4 worm cellular contexts compared by ENCODE assay signal in the genomic region with DNA sequence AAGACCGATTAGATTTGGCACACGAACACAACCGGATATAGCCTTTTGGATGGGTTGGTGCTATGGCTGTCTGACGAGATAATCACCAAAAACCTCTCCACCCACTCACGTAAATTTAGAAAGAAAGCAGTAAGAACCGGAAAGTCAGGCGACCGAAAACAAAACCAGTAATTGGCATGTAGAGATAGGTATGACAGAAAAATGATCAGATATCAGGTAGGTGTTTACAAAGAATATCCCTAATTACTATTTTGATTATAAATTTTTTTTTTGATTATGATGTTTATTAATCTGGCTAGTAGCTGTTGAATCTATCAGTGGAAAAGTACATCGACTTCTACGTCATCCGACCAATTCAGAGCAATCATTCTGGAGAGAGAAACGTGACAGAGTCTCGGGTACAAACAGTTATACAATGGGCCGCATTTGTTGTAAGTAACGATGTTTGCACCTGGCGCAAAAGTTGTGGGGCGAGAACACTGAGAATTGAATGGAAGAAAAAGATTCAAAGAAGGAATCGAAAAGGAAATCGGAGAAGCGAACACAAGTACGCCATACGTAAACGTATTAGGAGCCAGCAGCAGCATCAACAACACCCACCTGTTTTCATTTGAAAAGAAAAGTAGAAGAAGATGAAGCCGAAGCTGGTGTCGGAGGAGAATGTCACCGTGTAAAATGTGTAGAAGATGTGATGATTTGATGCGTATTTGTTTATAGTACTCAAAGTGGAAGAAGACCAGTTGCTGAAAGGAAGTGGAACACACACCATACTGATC.
A peak's percentile ranks its signal among the peaks of the same experiment; 100 is the strongest.
TF ChIP-seq lines count a peak whose summit lies in the region.

No protein-coding gene starts in this region.

TF ChIP-seq in whole organism, L1 larva, 84 proteins besides CTCF, POLR2A, EP300 and RAD21 (continued from another document and continues in another):
- TF ChIP-seq lin-15B (tag; optimal IDR thresholded peaks at IDR 0.05; lab: Kevin White, UChicago), result no peak
- TF ChIP-seq sptf-1 (tag; optimal IDR thresholded peaks at IDR 0.05; lab: Kevin White, UChicago), result no peak
- peak; percentile 54 for TF ChIP-seq mep-1 (tag; optimal IDR thresholded peaks at IDR 0.05; lab: Kevin White, UChicago)
- no peak for TF ChIP-seq dpl-1 (GFP tag; optimal IDR thresholded peaks at IDR 0.05; lab: Kevin White, UChicago)
- TF ChIP-seq zag-1 (tag; optimal IDR thresholded peaks at IDR 0.05; lab: Kevin White, UChicago), result no peak
- TF ChIP-seq snpc-4 (tag; optimal IDR thresholded peaks at IDR 0.05; lab: Kevin White, UChicago), result no peak
- TF ChIP-seq C34B4.2 (tag; optimal IDR thresholded peaks at IDR 0.05; lab: Kevin White, UChicago), result no peak
- TF ChIP-seq ceh-63 (GFP tag; optimal IDR thresholded peaks at IDR 0.05; lab: Kevin White, UChicago), result no peak
- TF ChIP-seq F16B12.6 (tag; optimal IDR thresholded peaks at IDR 0.05; lab: Kevin White, UChicago), result no peak
- peak; percentile 9 for TF ChIP-seq elt-2 (tag; optimal IDR thresholded peaks at IDR 0.05; lab: Kevin White, UChicago)
- no peak for TF ChIP-seq Y116A8C.19 (tag; optimal IDR thresholded peaks at IDR 0.05; lab: Kevin White, UChicago; ENCODE audit: borderline replicate concordance)
- TF ChIP-seq skn-1 (tag; optimal IDR thresholded peaks at IDR 0.05; lab: Kevin White, UChicago), result peak; percentile 5
- no peak for TF ChIP-seq isw-1 (GFP tag; IDR thresholded peaks at IDR 0.05; lab: Robert Waterston, UW)
- no peak for TF ChIP-seq nhr-76 (tag; optimal IDR thresholded peaks at IDR 0.05; lab: Kevin White, UChicago)
- no peak for TF ChIP-seq irx-1 (tag; optimal IDR thresholded peaks at IDR 0.05; lab: Kevin White, UChicago)
- TF ChIP-seq nhr-237 (tag; optimal IDR thresholded peaks at IDR 0.05; lab: Kevin White, UChicago), result no peak
- peak; percentile 58 for TF ChIP-seq nhr-71 (tag; optimal IDR thresholded peaks at IDR 0.05; lab: Kevin White, UChicago)
- TF ChIP-seq blmp-1 (tag; optimal IDR thresholded peaks at IDR 0.05; lab: Kevin White, UChicago), result peak; percentile 28
- TF ChIP-seq hlh-17 (GFP tag; optimal IDR thresholded peaks at IDR 0.05; lab: Kevin White, UChicago; ENCODE audit: borderline replicate concordance), result no peak
- TF ChIP-seq xbp-1 (tag; optimal IDR thresholded peaks at IDR 0.05; lab: Kevin White, UChicago), result peak; percentile 5
- TF ChIP-seq swsn-7 (tag; optimal IDR thresholded peaks at IDR 0.05; lab: Kevin White, UChicago), result peak; percentile 23
- no peak for TF ChIP-seq C16A3.4 (tag; optimal IDR thresholded peaks at IDR 0.05; lab: Kevin White, UChicago)
- TF ChIP-seq unc-62 (GFP tag; optimal IDR thresholded peaks at IDR 0.05; lab: Kevin White, UChicago), result no peak
- no peak for TF ChIP-seq sox-4 (tag; optimal IDR thresholded peaks at IDR 0.05; lab: Kevin White, UChicago)
- no peak for TF ChIP-seq tbx-2 (tag; optimal IDR thresholded peaks at IDR 0.05; lab: Kevin White, UChicago)
- TF ChIP-seq nhr-19 (GFP tag; conservative IDR thresholded peaks at IDR 0.05; lab: Robert Waterston, UW), result 0 out of 2 replicates have a peak, but pooled peaks have one; percentile 19
- peak; percentile 12 for TF ChIP-seq lin-39 (tag; optimal IDR thresholded peaks at IDR 0.05; lab: Kevin White, UChicago)
- TF ChIP-seq unc-98 (GFP tag; IDR thresholded peaks at IDR 0.05; lab: Robert Waterston, UW), result no peak
- no peak for TF ChIP-seq mef-2 (tag; optimal IDR thresholded peaks at IDR 0.05; lab: Kevin White, UChicago)
- peak; percentile 14 to 26 for TF ChIP-seq lsy-2 (tag; optimal IDR thresholded peaks at IDR 0.05; lab: Kevin White, UChicago)
- TF ChIP-seq fos-1 (tag; optimal IDR thresholded peaks at IDR 0.05; lab: Kevin White, UChicago), result no peak

TF ChIP-seq in whole organism, L3 larva, 47 proteins besides CTCF, POLR2A, EP300 and RAD21 (continued from another document):
- peak; percentile 37 for TF ChIP-seq nhr-25 (tag; optimal IDR thresholded peaks at IDR 0.05; lab: Kevin White, UChicago)
- no peak for TF ChIP-seq skn-1 (tag; optimal IDR thresholded peaks at IDR 0.05; lab: Kevin White, UChicago)
- no peak for TF ChIP-seq zag-1 (tag; optimal IDR thresholded peaks at IDR 0.05; lab: Kevin White, UChicago)
- TF ChIP-seq elt-3 (tag; optimal IDR thresholded peaks at IDR 0.05; lab: Kevin White, UChicago), result peak in 1 of 3 experiments; percentile 40
- no peak for TF ChIP-seq nhr-12 (tag; optimal IDR thresholded peaks at IDR 0.05; lab: Kevin White, UChicago)
- no peak for TF ChIP-seq ceh-9 (tag; optimal IDR thresholded peaks at IDR 0.05; lab: Kevin White, UChicago)
- TF ChIP-seq nhr-76 (tag; optimal IDR thresholded peaks at IDR 0.05; lab: Kevin White, UChicago), result no peak
- TF ChIP-seq egl-27 (tag; optimal IDR thresholded peaks at IDR 0.05; lab: Kevin White, UChicago), result no peak
- peak; percentile 58 for TF ChIP-seq pha-4 (tag; optimal IDR thresholded peaks at IDR 0.05; lab: Kevin White, UChicago)
- peak; percentile 26 for TF ChIP-seq nhr-23 (tag; optimal IDR thresholded peaks at IDR 0.05; lab: Kevin White, UChicago)
- TF ChIP-seq nhr-11 (tag; optimal IDR thresholded peaks at IDR 0.05; lab: Kevin White, UChicago), result peak; percentile 45
- no peak for TF ChIP-seq ceh-82 (tag; optimal IDR thresholded peaks at IDR 0.05; lab: Kevin White, UChicago)
- TF ChIP-seq tbx-2 (tag; optimal IDR thresholded peaks at IDR 0.05; lab: Kevin White, UChicago), result no peak
- peak; percentile 33 for TF ChIP-seq egl-5 (tag; optimal IDR thresholded peaks at IDR 0.05; lab: Kevin White, UChicago)
- no peak for TF ChIP-seq ceh-16 (tag; optimal IDR thresholded peaks at IDR 0.05; lab: Kevin White, UChicago)
- no peak for TF ChIP-seq fos-1 (tag; optimal IDR thresholded peaks at IDR 0.05; lab: Kevin White, UChicago)

TF ChIP-seq in whole organism, L4 larva, 104 proteins besides CTCF, POLR2A, EP300 and RAD21 (continued from another document):
- TF ChIP-seq unc-62 (GFP tag; optimal IDR thresholded peaks at IDR 0.05 in 1 of 2; lab: Kevin White, UChicago) (peak in 1 of 2 experiments; percentile 91), unc-62 (tag; optimal IDR thresholded peaks at IDR 0.05; lab: Kevin White, UChicago) (no peak), madf-9 (GFP tag; conservative IDR thresholded peaks at IDR 0.05; lab: Robert Waterston, UW) (0 out of 2 replicates have a peak, but pooled peaks have one; percentile 16), zfp-3 (GFP tag; conservative IDR thresholded peaks at IDR 0.05; lab: Robert Waterston, UW) (no peak), hlh-30 (tag; optimal IDR thresholded peaks at IDR 0.05; lab: Kevin White, UChicago; ENCODE audit: insufficient read depth) (peak; percentile 14), hlh-11 (tag; optimal IDR thresholded peaks at IDR 0.05; lab: Kevin White, UChicago) (no peak), nhr-28 (tag; optimal IDR thresholded peaks at IDR 0.05; lab: Kevin White, UChicago) (no peak), dmd-8 (GFP tag; IDR thresholded peaks at IDR 0.05; lab: Robert Waterston, UW) (no peak), Y5F2A.4 (GFP tag; optimal IDR thresholded peaks at IDR 0.05; lab: Kevin White, UChicago) (no peak), nhr-11 (tag; optimal IDR thresholded peaks at IDR 0.05; lab: Kevin White, UChicago) (peak; percentile 25), nhr-102 (tag; optimal IDR thresholded peaks at IDR 0.05; lab: Kevin White, UChicago) (no peak), ama-1 (optimal IDR thresholded peaks at IDR 0.05; lab: Kevin White, UChicago) (peak; percentile 79), gei-8 (GFP tag; optimal IDR thresholded peaks at IDR 0.05; lab: Kevin White, UChicago) (no peak), ceh-20 (GFP tag; IDR thresholded peaks at IDR 0.05; lab: Robert Waterston, UW) (no peak), rbr-2 (tag; optimal IDR thresholded peaks at IDR 0.05; lab: Kevin White, UChicago) (peak; percentile 14), dpl-1 (GFP tag; optimal IDR thresholded peaks at IDR 0.05; lab: Kevin White, UChicago) (no peak), ZK546.5 (tag; optimal IDR thresholded peaks at IDR 0.05; lab: Kevin White, UChicago) (no peak), hmg-1.1 (GFP tag; IDR thresholded peaks at IDR 0.05; lab: Robert Waterston, UW) (no peak), nhr-41 (GFP tag; IDR thresholded peaks at IDR 0.05; lab: Robert Waterston, UW) (no peak), ceh-28 (tag; optimal IDR thresholded peaks at IDR 0.05; lab: Kevin White, UChicago) (no peak), zfp-2 (tag; optimal IDR thresholded peaks at IDR 0.05; lab: Kevin White, UChicago) (no peak), lin-39 (tag; optimal IDR thresholded peaks at IDR 0.05; lab: Kevin White, UChicago) (no peak), lin-13 (GFP tag; optimal IDR thresholded peaks at IDR 0.05; lab: Kevin White, UChicago) (no peak), daf-19 (GFP tag; conservative IDR thresholded peaks at IDR 0.05; lab: Robert Waterston, UW) (no peak), mxl-3 (GFP tag; optimal IDR thresholded peaks at IDR 0.05; lab: Kevin White, UChicago) (no peak)

TF ChIP-seq in whole organism, young adult, 124 proteins besides CTCF, POLR2A, EP300 and RAD21 (continued from another document):
- TF ChIP-seq nhr-80 (tag; optimal IDR thresholded peaks at IDR 0.05; lab: Kevin White, UChicago) (no peak), aptf-3 (GFP tag; IDR thresholded peaks at IDR 0.05; lab: Robert Waterston, UW) (no peak), lin-40 (tag; optimal IDR thresholded peaks at IDR 0.05; lab: Kevin White, UChicago) (no peak), attf-5 (GFP tag; optimal IDR thresholded peaks at IDR 0.05; lab: Kevin White, UChicago) (no peak), lin-26 (GFP tag; IDR thresholded peaks at IDR 0.05; lab: Robert Waterston, UW) (0 out of 2 replicates have a peak, but pooled peaks have one; percentile 14), nhr-90 (tag; optimal IDR thresholded peaks at IDR 0.05; lab: Kevin White, UChicago) (no peak), let-526 (GFP tag; IDR thresholded peaks at IDR 0.05; lab: Robert Waterston, UW) (no peak), sea-2 (GFP tag; IDR thresholded peaks at IDR 0.05; lab: Robert Waterston, UW) (no peak), F10E7.11 (tag; optimal IDR thresholded peaks at IDR 0.05; lab: Kevin White, UChicago) (no peak), sptf-2 (GFP tag; optimal IDR thresholded peaks at IDR 0.05; lab: Kevin White, UChicago) (no peak), madf-6 (GFP tag; IDR thresholded peaks at IDR 0.05; lab: Robert Waterston, UW) (no peak), him-1 (tag; optimal IDR thresholded peaks at IDR 0.05; lab: Kevin White, UChicago) (no peak), bed-1 (GFP tag; IDR thresholded peaks at IDR 0.05; lab: Robert Waterston, UW) (no peak), ama-1 (optimal IDR thresholded peaks at IDR 0.05; lab: Kevin White, UChicago) (peak; percentile 42), ama-1 (GFP tag; optimal IDR thresholded peaks at IDR 0.05; lab: Kevin White, UChicago) (peak in 1 of 2 experiments; percentile 2), ZK185.1 (tag; optimal IDR thresholded peaks at IDR 0.05; lab: Kevin White, UChicago; ENCODE audit: poor library complexity, severe bottlenecking) (no peak), ekl-4 (GFP tag; IDR thresholded peaks at IDR 0.05; lab: Robert Waterston, UW) (no peak), ztf-18 (tag; optimal IDR thresholded peaks at IDR 0.05; lab: Kevin White, UChicago) (no peak), ceh-91 (GFP tag; IDR thresholded peaks at IDR 0.05; lab: Robert Waterston, UW) (no peak), pha-4 (tag; optimal IDR thresholded peaks at IDR 0.05; lab: Kevin White, UChicago) (no peak), ztf-25 (GFP tag; IDR thresholded peaks at IDR 0.05; lab: Robert Waterston, UW) (no peak), ztf-28 (GFP tag; IDR thresholded peaks at IDR 0.05; lab: Robert Waterston, UW) (no peak), zfh-2 (GFP tag; conservative IDR thresholded peaks at IDR 0.05; lab: Robert Waterston, UW) (no peak), mcd-1 (GFP tag; IDR thresholded peaks at IDR 0.05; lab: Robert Waterston, UW) (no peak)
